Worm (Caenorhabditis elegans): ENCODE measurements around the gene C23F12.3.

- no peak for TF ChIP-seq F22D6.2 (tag; optimal IDR thresholded peaks at IDR 0.05)
- no peak for TF ChIP-seq ceh-27 (GFP tag; optimal IDR thresholded peaks at IDR 0.05)
- TF ChIP-seq egrh-3 (GFP tag; IDR thresholded peaks at IDR 0.05), result no peak
- no peak for TF ChIP-seq unc-62 (GFP tag; optimal IDR thresholded peaks at IDR 0.05)
- TF ChIP-seq egl-18 (GFP tag; IDR thresholded peaks at IDR 0.05), result no peak
These were observed 4.4 kb upstream of the C23F12.3 start, which contains the start of gene C23F12.4 for ce11 chrX:9387041-9387440.

All from whole organism, young adult.